Fruit fly (Drosophila melanogaster): ENCODE data around the gene CG5746.

The CG5746 gene

dm6 chr3R:24319083-24319381, 29.6 kb downstream of the CG5746 start:
- TF ChIP-seq HLH106 (tag; optimal IDR thresholded peaks at IDR 0.05) (no peak), ey (GFP tag; optimal IDR thresholded peaks at IDR 0.05) (no peak), Dif (GFP tag; optimal IDR thresholded peaks at IDR 0.05; ENCODE audit: partially characterized antibody) (no peak), Mio (GFP tag; optimal IDR thresholded peaks at IDR 0.05) (no peak), lola (GFP tag; optimal IDR thresholded peaks at IDR 0.05) (no peak)

dm6 chr3R:24318217-24319082, 30.1 kb downstream of the CG5746 start, which contains the start of the genes Nab2 and BRWD3:
Gene Nab2 (minus strand): TSS chr3R:24318419.
Gene BRWD3 (plus strand): TSS chr3R:24319000.
- TF ChIP-seq OdsH (GFP tag; optimal IDR thresholded peaks at IDR 0.05) (no peak), Myc (optimal IDR thresholded peaks at IDR 0.05) (peak; percentile 26), Vsx2 (GFP tag; optimal IDR thresholded peaks at IDR 0.05; ENCODE audit: partially characterized antibody) (no peak), ey (GFP tag; optimal IDR thresholded peaks at IDR 0.05) (peak; percentile 31), Hr83 (GFP tag; optimal IDR thresholded peaks at IDR 0.05; ENCODE audit: poor library complexity, severe bottlenecking) (peak; percentile 66), foxo (GFP tag; optimal IDR thresholded peaks at IDR 0.05) (peak in 1 of 2 experiments; percentile 32), Dfd (GFP tag; optimal IDR thresholded peaks at IDR 0.05) (no peak), psq (GFP tag; optimal IDR thresholded peaks at IDR 0.05) (peak; percentile 48), CrebA (GFP tag; optimal IDR thresholded peaks at IDR 0.05; ENCODE audit: borderline replicate concordance) (no peak), CG9705 (GFP tag; optimal IDR thresholded peaks at IDR 0.05) (peak; percentile 15), HLH106 (tag; optimal IDR thresholded peaks at IDR 0.05) (peak; percentile 7), sv (GFP tag; optimal IDR thresholded peaks at IDR 0.05) (peak; percentile 28)

- TF ChIP-seq dsf (GFP tag; optimal IDR thresholded peaks at IDR 0.05; ENCODE audit: borderline replicate concordance) = no peak
- no peak for TF ChIP-seq psq (GFP tag; optimal IDR thresholded peaks at IDR 0.05)
- TF ChIP-seq lola (GFP tag; optimal IDR thresholded peaks at IDR 0.05) = no peak
- no peak for TF ChIP-seq ey (GFP tag; optimal IDR thresholded peaks at IDR 0.05)
- no peak for TF ChIP-seq Dif (GFP tag; optimal IDR thresholded peaks at IDR 0.05; ENCODE audit: partially characterized antibody)
- TF ChIP-seq sv (GFP tag; optimal IDR thresholded peaks at IDR 0.05) = no peak
- TF ChIP-seq CrebA (GFP tag; optimal IDR thresholded peaks at IDR 0.05; ENCODE audit: borderline replicate concordance) = no peak
- no peak for TF ChIP-seq N (GFP tag; optimal IDR thresholded peaks at IDR 0.05)
- TF ChIP-seq Dfd (GFP tag; optimal IDR thresholded peaks at IDR 0.05) = no peak
- TF ChIP-seq Vsx2 (GFP tag; optimal IDR thresholded peaks at IDR 0.05; ENCODE audit: partially characterized antibody) = no peak
- TF ChIP-seq br (GFP tag; optimal IDR thresholded peaks at IDR 0.05) = no peak
- no peak for TF ChIP-seq fru (GFP tag; optimal IDR thresholded peaks at IDR 0.05)
- no peak for TF ChIP-seq CG9705 (GFP tag; optimal IDR thresholded peaks at IDR 0.05)
- no peak for TF ChIP-seq Hr78 (GFP tag; optimal IDR thresholded peaks at IDR 0.05)
Observed at dm6 chr3R:24303060-24303459, 45.5 kb downstream of the CG5746 start.

- TF ChIP-seq dmrt93B (GFP tag; optimal IDR thresholded peaks at IDR 0.05) = no peak
- TF ChIP-seq Sp1 (GFP tag; optimal IDR thresholded peaks at IDR 0.05) = no peak
- no peak for TF ChIP-seq GATAd (GFP tag; optimal IDR thresholded peaks at IDR 0.05)
- no peak for TF ChIP-seq Vsx2 (GFP tag; optimal IDR thresholded peaks at IDR 0.05; ENCODE audit: partially characterized antibody)
- TF ChIP-seq br (GFP tag; optimal IDR thresholded peaks at IDR 0.05) = no peak
- TF ChIP-seq foxo (GFP tag; optimal IDR thresholded peaks at IDR 0.05) = peak in 1 of 2 experiments; percentile 32
- TF ChIP-seq Mio (GFP tag; optimal IDR thresholded peaks at IDR 0.05) = no peak
- no peak for TF ChIP-seq usp (GFP tag; optimal IDR thresholded peaks at IDR 0.05)
- no peak for TF ChIP-seq dsf (GFP tag; optimal IDR thresholded peaks at IDR 0.05; ENCODE audit: borderline replicate concordance)
- no peak for TF ChIP-seq Dif (GFP tag; optimal IDR thresholded peaks at IDR 0.05; ENCODE audit: partially characterized antibody)
- TF ChIP-seq CrebA (GFP tag; optimal IDR thresholded peaks at IDR 0.05; ENCODE audit: borderline replicate concordance) = no peak
- no peak for TF ChIP-seq sv (GFP tag; optimal IDR thresholded peaks at IDR 0.05)
- peak; percentile 88 for TF ChIP-seq Hr83 (GFP tag; optimal IDR thresholded peaks at IDR 0.05; ENCODE audit: poor library complexity, severe bottlenecking)
- peak; percentile 1 for TF ChIP-seq OdsH (GFP tag; optimal IDR thresholded peaks at IDR 0.05)
- TF ChIP-seq dl (GFP tag; optimal IDR thresholded peaks at IDR 0.05; ENCODE audit: insufficient read depth in 1 of 2, partially characterized antibody in 2 of 2) = no peak
- TF ChIP-seq Abd-B (GFP tag; optimal IDR thresholded peaks at IDR 0.05) = no peak
- no peak for TF ChIP-seq Hnf4 (GFP tag; optimal IDR thresholded peaks at IDR 0.05)
- TF ChIP-seq sage (GFP tag; optimal IDR thresholded peaks at IDR 0.05) = no peak
Observed at dm6 chr3R:24301520-24301919, 47.1 kb downstream of the CG5746 start.

dm6 chr3R:24299148-24299547, 49.4 kb downstream of the CG5746 start:
- peak; percentile 19 for TF ChIP-seq Vsx2 (GFP tag; optimal IDR thresholded peaks at IDR 0.05; ENCODE audit: partially characterized antibody)
- TF ChIP-seq jim (GFP tag; optimal IDR thresholded peaks at IDR 0.05) = no peak
- TF ChIP-seq dsf (GFP tag; optimal IDR thresholded peaks at IDR 0.05; ENCODE audit: borderline replicate concordance) = no peak
- no peak for TF ChIP-seq dl (GFP tag; optimal IDR thresholded peaks at IDR 0.05; ENCODE audit: insufficient read depth in 1 of 2, partially characterized antibody in 2 of 2)
- no peak for TF ChIP-seq tai (GFP tag; optimal IDR thresholded peaks at IDR 0.05)
- TF ChIP-seq Hr83 (GFP tag; optimal IDR thresholded peaks at IDR 0.05; ENCODE audit: poor library complexity, severe bottlenecking) = peak; percentile 29
- no peak for TF ChIP-seq Rel (GFP tag; optimal IDR thresholded peaks at IDR 0.05)
- TF ChIP-seq Rel (tag; optimal IDR thresholded peaks at IDR 0.05) = no peak
- TF ChIP-seq sage (GFP tag; optimal IDR thresholded peaks at IDR 0.05) = no peak
- no peak for TF ChIP-seq dmrt93B (GFP tag; optimal IDR thresholded peaks at IDR 0.05)
- peak; percentile 7 for TF ChIP-seq Dif (GFP tag; optimal IDR thresholded peaks at IDR 0.05; ENCODE audit: partially characterized antibody)
- TF ChIP-seq pan (optimal IDR thresholded peaks at IDR 0.05) = no peak
- no peak for TF ChIP-seq GATAd (GFP tag; optimal IDR thresholded peaks at IDR 0.05)
- TF ChIP-seq h (GFP tag; optimal IDR thresholded peaks at IDR 0.05) = no peak
- no peak for TF ChIP-seq sv (GFP tag; optimal IDR thresholded peaks at IDR 0.05)
- TF ChIP-seq CG9705 (GFP tag; optimal IDR thresholded peaks at IDR 0.05) = no peak
- TF ChIP-seq fru (GFP tag; optimal IDR thresholded peaks at IDR 0.05) = no peak
- no peak for TF ChIP-seq lola (GFP tag; optimal IDR thresholded peaks at IDR 0.05)
- no peak for TF ChIP-seq Abd-B (GFP tag; optimal IDR thresholded peaks at IDR 0.05)
- TF ChIP-seq br (GFP tag; optimal IDR thresholded peaks at IDR 0.05) = no peak
- TF ChIP-seq Hr78 (GFP tag; optimal IDR thresholded peaks at IDR 0.05) = no peak
- TF ChIP-seq CrebA (GFP tag; optimal IDR thresholded peaks at IDR 0.05; ENCODE audit: borderline replicate concordance) = no peak

All from whole organism, wandering third instar larva.